Worm (Caenorhabditis elegans) whole organism, late embryonic: ENCODE results near the gene Y73B6BL.289.

Experiments used
- C38D4.7 ChIP-seq: fragments of 200-800 bp; sonication (Bioruptor generic); optimal IDR thresholded peaks from 2 replicates; lab custom pipeline; 2018; ENCODE audit warnings: mild to moderate bottlenecking, missing genetic modification characterization, moderate library complexity, missing compliant biosample characterization
- F13H6.1 ChIP-seq: sonication (generic microtip); optimal IDR thresholded peaks from 2 replicates; lab custom pipeline; 2016; ENCODE audit warnings: missing genetic modification characterization, missing compliant biosample characterization
- K02D7.2 ChIP-seq: sonication (generic microtip); optimal IDR thresholded peaks from 2 replicates; lab custom pipeline; 2017; ENCODE audit warnings: mild to moderate bottlenecking, missing genetic modification characterization, missing compliant biosample characterization
- K09A11.1 ChIP-seq: sonication (generic microtip); optimal IDR thresholded peaks from 2 replicates; lab custom pipeline; 2017; ENCODE audit warnings: antibody characterized with exemption, mild to moderate bottlenecking, missing genetic modification characterization, missing compliant biosample characterization; ENCODE audit not compliant: insufficient read depth
- T23F11.4 ChIP-seq: fragments of 200-800 bp; sonication (Bioruptor generic); optimal IDR thresholded peaks from 2 replicates; lab custom pipeline; 2018; ENCODE audit warnings: mild to moderate bottlenecking, missing genetic modification characterization, missing compliant biosample characterization
- Y22D7AL.16 ChIP-seq: sonication (generic microtip); optimal IDR thresholded peaks from 2 replicates; lab custom pipeline; 2016; ENCODE audit warnings: missing genetic modification characterization, missing compliant biosample characterization
- ahr-1 ChIP-seq: sonication (generic microtip); optimal IDR thresholded peaks from 2 replicates; lab custom pipeline; 2016; ENCODE audit warnings: missing genetic modification characterization, missing compliant biosample characterization
- ceh-14 ChIP-seq: sonication (generic microtip); optimal IDR thresholded peaks from 2 replicates; lab custom pipeline; 2016; ENCODE audit warnings: missing genotype, missing genetic modification characterization, missing compliant biosample characterization
- ceh-18 ChIP-seq: sonication (generic microtip); optimal IDR thresholded peaks from 2 replicates; lab custom pipeline; 2016; ENCODE audit warnings: missing genetic modification characterization, missing compliant biosample characterization
- ceh-2 ChIP-seq: sonication (generic microtip); optimal IDR thresholded peaks from 2 replicates; lab custom pipeline; 2016; ENCODE audit warnings: missing genotype, missing genetic modification characterization, missing compliant biosample characterization
- ceh-22 ChIP-seq: sonication (generic microtip); optimal IDR thresholded peaks from 2 replicates; lab custom pipeline; 2017; ENCODE audit warnings: missing biosample characterization, missing genetic modification characterization
- ceh-24 ChIP-seq: sonication (generic microtip); optimal IDR thresholded peaks from 2 replicates; lab custom pipeline; 2016; ENCODE audit warnings: mild to moderate bottlenecking, missing genetic modification characterization, missing compliant biosample characterization
- ceh-30 ChIP-seq: fragments of 150-350 bp; optimal IDR thresholded peaks from 2 replicates; lab custom pipeline; 2014; ENCODE audit warnings: missing biosample characterization, missing genetic modification characterization
- ceh-34 ChIP-seq: sonication (generic microtip); optimal IDR thresholded peaks from 2 replicates; lab custom pipeline; 2016; ENCODE audit warnings: mild to moderate bottlenecking, missing genetic modification characterization, missing compliant biosample characterization
- ceh-48 ChIP-seq: sonication (generic microtip); optimal IDR thresholded peaks from 2 replicates; lab custom pipeline; 2016; ENCODE audit warnings: missing genetic modification characterization, inconsistent platforms, missing compliant biosample characterization
- ceh-6 ChIP-seq: fragments of 200-800 bp; sonication (Bioruptor generic); optimal IDR thresholded peaks from 2 replicates; lab custom pipeline; 2018; ENCODE audit warnings: mild to moderate bottlenecking, missing genetic modification characterization, missing compliant biosample characterization
- dmd-4 ChIP-seq: sonication (generic microtip); optimal IDR thresholded peaks from 2 replicates; lab custom pipeline; 2016; ENCODE audit warnings: borderline replicate concordance, missing genetic modification characterization, missing compliant biosample characterization
- dve-1 ChIP-seq: sonication (generic microtip); optimal IDR thresholded peaks from 2 replicates; lab custom pipeline; 2017; ENCODE audit warnings: antibody characterized with exemption, mild to moderate bottlenecking, missing genetic modification characterization, missing compliant biosample characterization
- elt-2 ChIP-seq: sonication (generic microtip); optimal IDR thresholded peaks from 2 replicates; lab custom pipeline; 2016; ENCODE audit warnings: missing genetic modification reagents, missing genetic modification characterization, missing compliant biosample characterization
- elt-4 ChIP-seq: sonication (generic microtip); optimal IDR thresholded peaks from 2 replicates; lab custom pipeline; 2016; ENCODE audit warnings: missing genetic modification characterization, missing compliant biosample characterization
- ets-4 ChIP-seq: sonication (generic microtip); optimal IDR thresholded peaks from 2 replicates; lab custom pipeline; 2016; ENCODE audit warnings: missing genetic modification characterization, missing compliant biosample characterization
- eyg-1 ChIP-seq: sonication (generic microtip); optimal IDR thresholded peaks from 2 replicates; lab custom pipeline; 2016; ENCODE audit warnings: missing genotype, missing genetic modification characterization, missing compliant biosample characterization
- fax-1 ChIP-seq: sonication (generic microtip); optimal IDR thresholded peaks from 2 replicates; lab custom pipeline; 2016; ENCODE audit warnings: missing genotype, missing genetic modification characterization, missing compliant biosample characterization
- fkh-10 ChIP-seq: fragments of 150-350 bp; optimal IDR thresholded peaks from 2 replicates; lab custom pipeline; 2014; ENCODE audit warnings: missing biosample characterization, missing genetic modification reagents, missing genetic modification characterization
- fkh-6 ChIP-seq: sonication (generic microtip); optimal IDR thresholded peaks from 2 replicates; lab custom pipeline; 2016; ENCODE audit warnings: missing genetic modification characterization, missing compliant biosample characterization
- gmeb-2 ChIP-seq: sonication (generic microtip); optimal IDR thresholded peaks from 2 replicates; lab custom pipeline; 2016; ENCODE audit warnings: missing genetic modification characterization, inconsistent platforms, missing compliant biosample characterization
- hlh-6 ChIP-seq: sonication (generic microtip); optimal IDR thresholded peaks from 2 replicates; lab custom pipeline; 2016; ENCODE audit warnings: missing genotype, missing genetic modification characterization, missing compliant biosample characterization
- lim-6 ChIP-seq: sonication (generic microtip); optimal IDR thresholded peaks from 2 replicates; lab custom pipeline; 2016; ENCODE audit warnings: missing genetic modification characterization, missing compliant biosample characterization
- madf-2 ChIP-seq: sonication (generic microtip); optimal IDR thresholded peaks from 2 replicates; lab custom pipeline; 2017; ENCODE audit warnings: missing genetic modification characterization, missing compliant biosample characterization
- nfya-1 ChIP-seq: sonication (generic microtip); optimal IDR thresholded peaks from 2 replicates; lab custom pipeline; 2017; ENCODE audit warnings: missing genetic modification characterization, mild to moderate bottlenecking, missing compliant biosample characterization, antibody characterized with exemption, moderate library complexity
- nhr-11 ChIP-seq: fragments of 150-350 bp; optimal IDR thresholded peaks from 2 replicates; lab custom pipeline; 2014; ENCODE audit warnings: missing biosample characterization, missing genetic modification characterization
- pag-3 ChIP-seq: sonication (generic microtip); optimal IDR thresholded peaks from 2 replicates; lab custom pipeline; 2016; ENCODE audit warnings: missing compliant biosample characterization, missing genetic modification characterization, borderline replicate concordance
- pat-9 ChIP-seq: fragments of 200-800 bp; sonication (Bioruptor generic); optimal IDR thresholded peaks from 2 replicates; lab custom pipeline; 2018; ENCODE audit warnings: mild to moderate bottlenecking, missing genetic modification characterization, moderate library complexity, missing compliant biosample characterization
- pha-2 ChIP-seq: sonication (generic microtip); optimal IDR thresholded peaks from 2 replicates; lab custom pipeline; 2017; ENCODE audit warnings: mild to moderate bottlenecking, missing genetic modification characterization, missing compliant biosample characterization
- pqm-1 ChIP-seq: sonication (generic microtip); optimal IDR thresholded peaks from 2 replicates; lab custom pipeline; 2016; ENCODE audit warnings: missing genetic modification characterization, missing compliant biosample characterization
- pros-1 ChIP-seq: fragments of 150-350 bp; optimal IDR thresholded peaks from 2 replicates; lab custom pipeline; 2014; ENCODE audit warnings: missing biosample characterization, missing genetic modification reagents, missing genetic modification characterization
- ref-2 ChIP-seq: sonication (generic microtip); optimal IDR thresholded peaks from 2 replicates; lab custom pipeline; 2016; ENCODE audit warnings: missing genetic modification characterization, missing compliant biosample characterization
- rnt-1 ChIP-seq: sonication (generic microtip); optimal IDR thresholded peaks from 2 replicates; lab custom pipeline; 2016; ENCODE audit warnings: missing genetic modification characterization, missing compliant biosample characterization
- sdc-2 ChIP-seq: sonication (generic microtip); optimal IDR thresholded peaks from 2 replicates; lab custom pipeline; 2016; ENCODE audit warnings: missing genotype, missing genetic modification characterization, missing compliant biosample characterization
- sox-2 ChIP-seq: fragments of 200-800 bp; sonication (Bioruptor generic); IDR thresholded peaks from 2 replicates; pipeline ENCODE4 v1.3.6; 2022; ENCODE audit warnings: missing genetic modification reagents, missing genetic modification characterization, missing compliant biosample characterization
- sox-4 ChIP-seq: sonication (generic microtip); optimal IDR thresholded peaks from 2 replicates; lab custom pipeline; 2017; ENCODE audit warnings: mild to moderate bottlenecking, missing genetic modification characterization, inconsistent platforms, missing compliant biosample characterization
- syd-9 ChIP-seq: sonication (generic microtip); optimal IDR thresholded peaks from 2 replicates; lab custom pipeline; 2016; ENCODE audit warnings: mild to moderate bottlenecking, missing genetic modification characterization, moderate library complexity, missing compliant biosample characterization
- tbx-2 ChIP-seq: sonication (generic microtip); optimal IDR thresholded peaks from 2 replicates; lab custom pipeline; 2016; ENCODE audit warnings: missing genetic modification characterization, missing compliant biosample characterization
- tbx-7 ChIP-seq: sonication (generic microtip); optimal IDR thresholded peaks from 2 replicates; lab custom pipeline; 2016; ENCODE audit warnings: missing genotype, missing genetic modification characterization, missing compliant biosample characterization
- ttx-3 ChIP-seq: sonication (generic microtip); optimal IDR thresholded peaks from 2 replicates; lab custom pipeline; 2016; ENCODE audit warnings: missing genetic modification reagents, missing genetic modification characterization, missing compliant biosample characterization
- unc-55 ChIP-seq: sonication (generic microtip); optimal IDR thresholded peaks from 2 replicates; lab custom pipeline; 2017; ENCODE audit warnings: missing biosample characterization, missing genetic modification reagents, missing genetic modification characterization
- zip-5 ChIP-seq: sonication (generic microtip); optimal IDR thresholded peaks from 2 replicates; lab custom pipeline; 2016; ENCODE audit warnings: missing genetic modification characterization, missing compliant biosample characterization
- ztf-16 ChIP-seq: sonication (generic microtip); optimal IDR thresholded peaks from 2 replicates; lab custom pipeline; 2017; ENCODE audit warnings: missing genetic modification characterization, missing compliant biosample characterization

Y73B6BL.289 gene

ce11 chrIV:6330790-6331189 is 16.5 kb upstream of the Y73B6BL.289 start:
- TF ChIP-seq rnt-1 (tag; lab: Kevin White, UChicago) = peak; percentile 11
- TF ChIP-seq elt-2 (tag; lab: Kevin White, UChicago) = peak; percentile 56
- no peak for TF ChIP-seq syd-9 (tag; lab: Kevin White, UChicago)

- TF ChIP-seq tbx-2 (tag; lab: Kevin White, UChicago) = no peak
- TF ChIP-seq K02D7.2 (tag; lab: Kevin White, UChicago) = no peak
- TF ChIP-seq ceh-6 = no peak
- no peak for TF ChIP-seq ceh-24 (tag; lab: Kevin White, UChicago)
- TF ChIP-seq ztf-16 (tag; lab: Kevin White, UChicago) = no peak
- TF ChIP-seq ceh-48 (tag; lab: Kevin White, UChicago) = no peak
Measured at ce11 chrIV:6333915-6334314, 13.4 kb upstream of the Y73B6BL.289 start, which contains the start of gene blos-2. blos-2 (plus strand) TSS chrIV:6334215.

- TF ChIP-seq T23F11.4 (GFP tag; lab: Kevin White, UChicago) (no peak), nfya-1 (tag; lab: Kevin White, UChicago) (no peak)
Measured at ce11 chrIV:6335908-6336307, 11.4 kb upstream of the Y73B6BL.289 start, which contains the start of gene mif-4. mif-4 (minus strand) TSS chrIV:6335994.

ce11 chrIV:6336748-6337147 is 10.6 kb upstream of the Y73B6BL.289 start:
- TF ChIP-seq pag-3 (tag; lab: Kevin White, UChicago) (no peak), hlh-6 (tag; lab: Kevin White, UChicago) (no peak), ceh-18 (tag; lab: Kevin White, UChicago) (peak; percentile 89), pqm-1 (tag; lab: Kevin White, UChicago) (no peak), pha-2 (tag; lab: Kevin White, UChicago) (no peak), lim-6 (tag; lab: Kevin White, UChicago) (no peak), nhr-11 (no peak), ets-4 (tag; lab: Kevin White, UChicago) (no peak), zip-5 (tag; lab: Kevin White, UChicago) (no peak), ceh-14 (tag; lab: Kevin White, UChicago) (no peak), pat-9 (no peak), madf-2 (no peak), C38D4.7 (GFP tag; lab: Kevin White, UChicago) (no peak), Y22D7AL.16 (tag; lab: Kevin White, UChicago) (no peak), ceh-30 (tag; lab: Kevin White, UChicago) (peak; percentile 47), fkh-6 (tag; lab: Kevin White, UChicago) (no peak), sdc-2 (no peak), elt-4 (no peak), ceh-34 (tag; lab: Kevin White, UChicago) (no peak), pros-1 (tag; lab: Kevin White, UChicago) (peak; percentile 38), ceh-22 (no peak), ceh-2 (tag; lab: Kevin White, UChicago) (no peak), tbx-7 (tag; lab: Kevin White, UChicago) (no peak), ztf-16 (tag; lab: Kevin White, UChicago) (no peak), ref-2 (peak; percentile 68), ahr-1 (tag; lab: Kevin White, UChicago) (no peak), eyg-1 (tag; lab: Kevin White, UChicago) (no peak), ttx-3 (tag; lab: Kevin White, UChicago) (no peak), F13H6.1 (tag; lab: Kevin White, UChicago) (no peak), elt-2 (tag; lab: Kevin White, UChicago) (no peak), fkh-10 (no peak), fax-1 (tag; lab: Kevin White, UChicago) (no peak), sox-2 (no peak), K09A11.1 (no peak), dve-1 (tag; lab: Kevin White, UChicago) (peak; percentile 25), gmeb-2 (tag; lab: Kevin White, UChicago) (no peak), rnt-1 (tag; lab: Kevin White, UChicago) (peak; percentile 66), dmd-4 (tag; lab: Kevin White, UChicago) (no peak), unc-55 (GFP tag; lab: Kevin White, UChicago) (peak; percentile 91), sox-4 (no peak)
